Fruit fly (Drosophila melanogaster): ENCODE data around the gene CG4991.

DNA sequence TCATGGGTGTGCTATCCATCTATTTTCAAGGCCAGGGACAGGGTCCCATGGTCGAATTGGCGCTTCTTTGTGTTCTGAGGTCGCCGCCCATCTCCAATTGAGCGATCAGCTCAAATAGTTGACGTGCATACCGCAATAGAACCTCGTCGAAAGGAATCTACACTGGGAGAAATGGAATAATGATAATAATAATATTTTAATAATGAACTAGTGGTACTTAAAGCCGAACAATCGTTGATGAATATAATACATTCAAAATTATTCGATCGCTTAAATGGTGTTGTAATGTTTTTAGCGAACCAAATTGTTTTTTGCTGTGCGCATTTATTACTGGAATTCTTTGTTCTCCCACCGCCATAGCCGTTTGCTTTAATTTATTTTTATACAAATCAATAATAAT lies 1.1 kb upstream of the CG4991 start:
- TF ChIP-seq Vsx2 (GFP tag; optimal IDR thresholded peaks at IDR 0.05; ENCODE audit: partially characterized antibody) (no peak), dl (GFP tag; optimal IDR thresholded peaks at IDR 0.05; ENCODE audit: insufficient read depth in 1 of 2, partially characterized antibody in 2 of 2) (no peak), OdsH (GFP tag; optimal IDR thresholded peaks at IDR 0.05) (no peak), psq (GFP tag; optimal IDR thresholded peaks at IDR 0.05) (no peak), Dif (GFP tag; optimal IDR thresholded peaks at IDR 0.05; ENCODE audit: partially characterized antibody) (no peak), pan (optimal IDR thresholded peaks at IDR 0.05) (no peak), brk (GFP tag; optimal IDR thresholded peaks at IDR 0.05) (no peak), fru (GFP tag; optimal IDR thresholded peaks at IDR 0.05) (no peak), usp (GFP tag; optimal IDR thresholded peaks at IDR 0.05) (no peak)
